Worm (Caenorhabditis elegans) whole organism, L3 larva: ENCODE results near the gene spe-27.

Experiments
- R02D3.7 ChIP-seq: fragments of 150-350 bp; optimal IDR thresholded peaks from 2 replicates; lab custom pipeline; 2014; ENCODE audit warnings: missing biosample characterization, missing genetic modification characterization
- ZK546.5 ChIP-seq: sonication (generic microtip); optimal IDR thresholded peaks from 2 replicates; lab custom pipeline; 2017; ENCODE audit warnings: missing biosample characterization, missing genetic modification characterization
- aly-2 ChIP-seq: fragments of 150-350 bp; optimal IDR thresholded peaks from 2 replicates; lab custom pipeline; 2014; ENCODE audit warnings: missing biosample characterization, missing genetic modification characterization
- ceh-16 ChIP-seq: sonication (generic microtip); optimal IDR thresholded peaks from 2 replicates; lab custom pipeline; 2017; ENCODE audit warnings: missing biosample characterization, missing genetic modification characterization
- ceh-28 ChIP-seq: fragments of 150-350 bp; optimal IDR thresholded peaks from 2 replicates; lab custom pipeline; 2014; ENCODE audit warnings: missing biosample characterization, missing genetic modification reagents, missing genetic modification characterization
- ceh-82 ChIP-seq: fragments of 150-350 bp; optimal IDR thresholded peaks from 2 replicates; lab custom pipeline; 2014; ENCODE audit warnings: missing biosample characterization, missing genetic modification characterization
- ceh-9 ChIP-seq: sonication (generic microtip); optimal IDR thresholded peaks from 2 replicates; lab custom pipeline; 2018; ENCODE audit warnings: missing biosample characterization, missing genetic modification characterization
- daf-12 ChIP-seq: fragments of 150-350 bp; optimal IDR thresholded peaks from 2 replicates; lab custom pipeline; 2014; ENCODE audit warnings: missing biosample characterization, missing genetic modification reagents, missing genetic modification characterization
- egl-27 ChIP-seq: sonication (generic microtip); optimal IDR thresholded peaks from 4 replicates; lab custom pipeline; 2017; ENCODE audit warnings: missing biosample characterization, missing genetic modification reagents, missing genetic modification characterization
- egl-5 ChIP-seq: fragments of 150-350 bp; optimal IDR thresholded peaks from 2 replicates; lab custom pipeline; 2017; ENCODE audit warnings: missing biosample characterization, missing genetic modification reagents, missing genetic modification characterization, inconsistent platforms
- elt-1 ChIP-seq: fragments of 150-350 bp; optimal IDR thresholded peaks from 2 replicates; lab custom pipeline; 2014; ENCODE audit warnings: missing biosample characterization, missing genetic modification characterization
- elt-2 ChIP-seq: sonication (generic microtip); optimal IDR thresholded peaks from 2 replicates; lab custom pipeline; 2016; ENCODE audit warnings: missing genetic modification reagents, mild to moderate bottlenecking, missing genetic modification characterization, missing compliant biosample characterization
- elt-3 ChIP-seq, 3 experiments: fragments of 150-350 bp in 1 of 3; sonication (generic microtip) in 2 of 3; optimal IDR thresholded peaks; 2 replicates in 2 of 3; 4 replicates in 1 of 3; lab custom pipeline; 2014 to 2017; ENCODE audit warnings: missing biosample characterization in 3 of 3, missing genetic modification characterization in 3 of 3
- eor-1 ChIP-seq, 2 experiments: fragments of 150-350 bp; optimal IDR thresholded peaks; 2 replicates each; lab custom pipeline; 2014 to 2018; ENCODE audit warnings: missing biosample characterization in 2 of 2, missing genetic modification characterization in 2 of 2
- fkh-10 ChIP-seq: sonication (generic microtip); optimal IDR thresholded peaks from 2 replicates; lab custom pipeline; 2017; ENCODE audit warnings: missing biosample characterization, missing genetic modification reagents, missing genetic modification characterization
- hmg-11 ChIP-seq: sonication (generic microtip); optimal IDR thresholded peaks from 2 replicates; lab custom pipeline; 2016; ENCODE audit warnings: missing genetic modification characterization, missing compliant biosample characterization
- jun-1 ChIP-seq: fragments of 150-350 bp; optimal IDR thresholded peaks from 2 replicates; lab custom pipeline; 2014; ENCODE audit warnings: missing biosample characterization, missing genetic modification reagents, missing genetic modification characterization
- lin-15B ChIP-seq: fragments of 150-350 bp; optimal IDR thresholded peaks from 2 replicates; lab custom pipeline; 2014; ENCODE audit warnings: missing biosample characterization, missing genetic modification characterization
- lin-39 ChIP-seq: fragments of 150-350 bp; optimal IDR thresholded peaks from 2 replicates; lab custom pipeline; 2018; ENCODE audit warnings: missing biosample characterization, missing genetic modification reagents, missing genetic modification characterization
- mml-1 ChIP-seq: fragments of 150-350 bp; sonication (generic microtip); optimal IDR thresholded peaks from 3 replicates; lab custom pipeline; 2014; ENCODE audit warnings: missing biosample characterization, missing genetic modification characterization
- nfya-1 ChIP-seq: sonication (generic microtip); optimal IDR thresholded peaks from 2 replicates; lab custom pipeline; 2017; ENCODE audit warnings: missing genetic modification characterization, mild to moderate bottlenecking, missing compliant biosample characterization, antibody characterized with exemption, moderate library complexity; ENCODE audit not compliant: insufficient read depth
- nhr-12 ChIP-seq: fragments of 150-350 bp; optimal IDR thresholded peaks from 2 replicates; lab custom pipeline; 2014; ENCODE audit warnings: missing biosample characterization, missing genetic modification characterization
- nhr-23 ChIP-seq: fragments of 150-350 bp; optimal IDR thresholded peaks from 2 replicates; lab custom pipeline; 2014; ENCODE audit warnings: missing biosample characterization, missing genetic modification reagents, missing genetic modification characterization
- nhr-25 ChIP-seq: sonication (generic microtip); optimal IDR thresholded peaks from 2 replicates; lab custom pipeline; 2017; ENCODE audit warnings: missing biosample characterization, missing genetic modification characterization
- nhr-28 ChIP-seq: fragments of 150-350 bp; optimal IDR thresholded peaks from 2 replicates; lab custom pipeline; 2014; ENCODE audit warnings: missing biosample characterization, missing genetic modification characterization
- nhr-43 ChIP-seq: sonication (generic microtip); optimal IDR thresholded peaks from 2 replicates; lab custom pipeline; 2016; ENCODE audit warnings: mild to moderate bottlenecking, missing genetic modification characterization, missing compliant biosample characterization; ENCODE audit not compliant: poor library complexity, severe bottlenecking
- nhr-67 ChIP-seq: fragments of 150-350 bp; optimal IDR thresholded peaks from 2 replicates; lab custom pipeline; 2014; ENCODE audit warnings: missing biosample characterization, missing genetic modification characterization
- nhr-76 ChIP-seq: fragments of 150-350 bp; sonication (generic microtip); optimal IDR thresholded peaks from 5 replicates; lab custom pipeline; 2014; ENCODE audit warnings: missing biosample characterization, missing genetic modification characterization
- pha-4 ChIP-seq: fragments of 150-350 bp; optimal IDR thresholded peaks from 2 replicates; lab custom pipeline; 2014; ENCODE audit warnings: missing biosample characterization, missing genetic modification reagents, missing genetic modification characterization
- pqm-1 ChIP-seq: fragments of 150-350 bp; optimal IDR thresholded peaks from 2 replicates; lab custom pipeline; 2017; ENCODE audit warnings: missing biosample characterization, missing genetic modification characterization, inconsistent platforms
- sea-2 ChIP-seq: fragments of 150-350 bp; sonication (generic microtip); optimal IDR thresholded peaks from 4 replicates; lab custom pipeline; 2014; ENCODE audit warnings: missing biosample characterization, missing genetic modification reagents, missing genetic modification characterization
- snpc-4 ChIP-seq: fragments of 150-350 bp; optimal IDR thresholded peaks from 2 replicates; lab custom pipeline; 2014; ENCODE audit warnings: missing biosample characterization, missing genetic modification characterization
- unc-39 ChIP-seq: sonication (generic microtip); optimal IDR thresholded peaks from 4 replicates; lab custom pipeline; 2017; ENCODE audit warnings: missing biosample characterization, missing genetic modification characterization
- unc-62 ChIP-seq: fragments of 150-350 bp; sonication (generic microtip); optimal IDR thresholded peaks from 4 replicates; lab custom pipeline; 2014; ENCODE audit warnings: missing biosample characterization, missing genetic modification reagents, missing genetic modification characterization
- zag-1 ChIP-seq: fragments of 150-350 bp; optimal IDR thresholded peaks from 2 replicates; lab custom pipeline; 2014; ENCODE audit warnings: missing biosample characterization, missing genetic modification characterization
- ztf-11 ChIP-seq: fragments of 150-350 bp; optimal IDR thresholded peaks from 2 replicates; lab custom pipeline; 2014; ENCODE audit warnings: missing biosample characterization, missing genetic modification characterization
- ztf-4 ChIP-seq: fragments of 150-350 bp; optimal IDR thresholded peaks from 2 replicates; lab custom pipeline; 2014; ENCODE audit warnings: missing biosample characterization, missing genetic modification characterization

Gene spe-27

DNA sequence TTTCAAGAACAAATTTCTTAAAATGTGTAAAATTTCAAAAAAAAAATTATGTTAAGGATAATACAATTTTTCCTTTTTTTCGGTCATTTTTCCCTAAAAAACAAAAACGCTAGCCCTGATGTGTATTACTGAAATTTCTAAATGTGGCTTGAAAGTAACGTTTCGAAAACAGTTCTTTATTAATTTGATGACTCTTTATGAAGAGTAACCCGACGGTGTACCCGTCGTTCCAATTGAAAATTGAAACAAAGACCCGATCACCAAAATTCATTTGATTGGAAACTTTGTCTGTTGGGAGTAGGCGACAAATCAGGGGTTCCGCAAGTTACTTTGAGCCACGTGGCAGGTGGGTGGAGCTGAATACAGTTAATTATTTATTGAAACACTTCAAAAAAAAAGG is 32.9 kb downstream of the spe-27 start:
- TF ChIP-seq ztf-4 (tag; lab: Kevin White, UChicago) = no peak
- TF ChIP-seq eor-1 (tag; optimal IDR thresholded peaks at IDR 0.05; lab: Kevin White, UChicago) = no peak
- no peak for TF ChIP-seq lin-39 (tag; lab: Kevin White, UChicago)
- no peak for TF ChIP-seq ztf-11 (tag; lab: Kevin White, UChicago)
- TF ChIP-seq mml-1 = no peak
- TF ChIP-seq ceh-82 (tag; lab: Kevin White, UChicago) = no peak
- TF ChIP-seq daf-12 (tag; lab: Kevin White, UChicago) = no peak
- TF ChIP-seq unc-39 (tag; lab: Kevin White, UChicago) = no peak
- TF ChIP-seq egl-5 (tag; lab: Kevin White, UChicago) = no peak

ce11 chrIV:5824493-5824892 is 41.2 kb downstream of the spe-27 start, which contains the start of gene egal-1:
Gene egal-1 (plus strand): TSS chrIV:5824793.
- TF ChIP-seq elt-3 (tag; optimal IDR thresholded peaks at IDR 0.05; lab: Kevin White, UChicago) = no peak
- TF ChIP-seq ceh-28 (tag; lab: Kevin White, UChicago) = no peak
- TF ChIP-seq nhr-28 (tag; lab: Kevin White, UChicago) = no peak
- TF ChIP-seq nhr-12 (tag; lab: Kevin White, UChicago) = no peak
- no peak for TF ChIP-seq ZK546.5 (tag; lab: Kevin White, UChicago)
- no peak for TF ChIP-seq unc-62 (GFP tag; lab: Kevin White, UChicago)
- TF ChIP-seq egl-5 (tag; lab: Kevin White, UChicago) = no peak
- no peak for TF ChIP-seq nhr-43 (tag; lab: Kevin White, UChicago)
- TF ChIP-seq zag-1 (tag; lab: Kevin White, UChicago) = no peak
- TF ChIP-seq elt-1 (tag; lab: Kevin White, UChicago) = no peak
- no peak for TF ChIP-seq fkh-10

DNA sequence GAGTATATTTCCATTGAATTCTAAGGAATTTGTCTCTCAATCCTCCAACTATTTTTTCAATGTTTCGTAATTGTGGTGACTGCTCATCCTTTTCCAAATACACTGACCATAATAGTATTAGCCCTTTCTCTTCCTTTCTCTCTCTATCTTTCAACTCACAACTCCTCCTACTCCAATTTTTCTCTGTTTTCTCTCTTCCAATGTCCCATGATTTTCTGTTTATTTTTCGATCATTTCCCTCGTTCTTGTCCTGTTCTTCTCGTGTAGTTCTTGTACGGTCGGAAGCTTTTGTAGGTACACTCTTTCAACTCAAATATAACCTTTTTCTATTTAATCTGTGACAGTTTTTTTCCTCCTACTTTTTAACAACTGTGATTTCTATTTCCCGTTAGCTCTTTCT is 43.7 kb downstream of the spe-27 start:
- TF ChIP-seq egl-5 (tag; lab: Kevin White, UChicago) = no peak
- peak; percentile 98 for TF ChIP-seq pha-4 (tag; lab: Kevin White, UChicago)
- TF ChIP-seq elt-2 (tag; lab: Kevin White, UChicago) = peak; percentile 6
- TF ChIP-seq hmg-11 = peak; percentile 29
- peak; percentile 55 for TF ChIP-seq pqm-1 (tag; lab: Kevin White, UChicago)
- TF ChIP-seq nhr-25 (tag; lab: Kevin White, UChicago) = no peak
- no peak for TF ChIP-seq fkh-10
- TF ChIP-seq, all 47 proteins: peak for 4

- TF ChIP-seq pqm-1 (tag; lab: Kevin White, UChicago) (peak; percentile 40), nfya-1 (peak; percentile 22), nhr-76 (tag; lab: Kevin White, UChicago) (no peak), ceh-16 (tag; lab: Kevin White, UChicago) (no peak), ceh-9 (no peak), pha-4 (tag; lab: Kevin White, UChicago) (peak; percentile 37), elt-2 (tag; lab: Kevin White, UChicago) (peak; percentile 4)
Measured at ce11 chrIV:5820953-5821352, 44.8 kb downstream of the spe-27 start.

- no peak for TF ChIP-seq egl-5 (tag; lab: Kevin White, UChicago)
- no peak for TF ChIP-seq snpc-4
- peak; percentile 16 for TF ChIP-seq pha-4 (tag; lab: Kevin White, UChicago)
- TF ChIP-seq nhr-76 (tag; lab: Kevin White, UChicago) = no peak
- no peak for TF ChIP-seq nhr-67 (tag; lab: Kevin White, UChicago)
Measured at ce11 chrIV:5820056-5820799, 45.5 kb downstream of the spe-27 start.

DNA sequence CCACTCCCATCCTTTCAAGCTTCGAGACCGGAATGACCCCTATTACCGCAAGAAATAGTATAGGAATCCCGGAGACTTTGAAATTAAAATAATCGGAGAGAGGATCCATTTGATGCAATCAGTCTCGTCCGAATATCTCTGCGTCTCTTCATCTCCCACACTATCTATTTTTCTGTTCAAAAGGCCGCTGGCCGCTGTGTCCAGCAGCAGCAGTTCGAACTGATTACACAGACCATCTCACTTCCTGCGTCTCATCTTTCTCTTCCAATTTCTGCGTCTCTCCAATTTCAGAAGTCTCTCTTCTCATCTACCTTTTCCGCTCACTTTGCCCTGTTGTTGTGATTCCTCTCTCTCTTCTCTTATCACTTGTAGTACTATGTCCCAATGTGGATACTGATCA is 48.3 kb downstream of the spe-27 start:
- TF ChIP-seq nhr-23 (peak; percentile 84), ceh-9 (no peak), lin-15B (peak; percentile 18), elt-2 (tag; lab: Kevin White, UChicago) (peak; percentile 80), R02D3.7 (tag; lab: Kevin White, UChicago) (peak; percentile 54), pqm-1 (tag; lab: Kevin White, UChicago) (peak; percentile 80), aly-2 (no peak), egl-5 (tag; lab: Kevin White, UChicago) (peak; percentile 48), nhr-25 (tag; lab: Kevin White, UChicago) (peak; percentile 63), pha-4 (tag; lab: Kevin White, UChicago) (peak; percentile 79), unc-62 (GFP tag; lab: Kevin White, UChicago) (no peak), mml-1 (no peak), egl-27 (tag; lab: Kevin White, UChicago) (no peak), elt-3 (tag; optimal IDR thresholded peaks at IDR 0.05; lab: Kevin White, UChicago) (peak in 2 of 3 experiments; percentile 8), hmg-11 (peak; percentile 54), eor-1 (tag; optimal IDR thresholded peaks at IDR 0.05; lab: Kevin White, UChicago) (no peak), jun-1 (tag; lab: Kevin White, UChicago) (peak; percentile 59), lin-39 (tag; lab: Kevin White, UChicago) (peak; percentile 34), nhr-43 (tag; lab: Kevin White, UChicago) (peak; percentile 76), nfya-1 (peak; percentile 56), sea-2 (GFP tag; lab: Kevin White, UChicago) (no peak), elt-1 (tag; lab: Kevin White, UChicago) (peak; percentile 16), fkh-10 (no peak), ceh-28 (tag; lab: Kevin White, UChicago) (peak; percentile 56)
